Worm (Caenorhabditis elegans): ENCODE results near the gene nlp-76.
A peak's percentile ranks its signal among the peaks of the same experiment; 100 is the strongest.

nlp-76 gene

DNA sequence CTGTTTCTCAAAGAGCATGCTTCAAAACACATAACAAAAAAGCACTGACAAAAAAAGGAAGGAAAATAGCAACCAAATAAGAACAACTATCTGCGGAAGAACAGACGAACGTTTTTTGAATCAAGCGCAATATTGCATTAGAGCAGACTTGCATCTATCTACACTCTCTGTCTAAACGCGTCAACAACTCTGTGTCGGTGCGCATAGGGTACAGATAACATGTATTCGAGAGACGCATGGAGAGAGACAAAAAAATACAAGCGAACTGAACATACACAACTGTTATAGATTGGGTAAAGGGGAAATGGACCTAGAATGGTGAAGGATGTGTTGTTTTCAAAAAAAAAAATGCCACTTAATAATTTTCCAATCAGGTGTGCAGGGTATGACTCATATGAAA is 28.7 kb downstream of the nlp-76 start (continued):
- TF ChIP-seq nhr-237 (tag; optimal IDR thresholded peaks at IDR 0.05) (no peak), pqm-1 (tag; optimal IDR thresholded peaks at IDR 0.05) (peak; percentile 78), ZK546.5 (tag; optimal IDR thresholded peaks at IDR 0.05) (no peak), ama-1 (optimal IDR thresholded peaks at IDR 0.05) (no peak), nhr-67 (tag; optimal IDR thresholded peaks at IDR 0.05) (no peak), fkh-2 (tag; optimal IDR thresholded peaks at IDR 0.05) (no peak), elt-2 (tag; optimal IDR thresholded peaks at IDR 0.05) (peak; percentile 74), ceh-28 (tag; optimal IDR thresholded peaks at IDR 0.05) (no peak), skn-1 (tag; optimal IDR thresholded peaks at IDR 0.05) (no peak), pha-4 (tag; optimal IDR thresholded peaks at IDR 0.05) (peak; percentile 97), nhr-77 (tag; optimal IDR thresholded peaks at IDR 0.05) (no peak), mdl-1 (tag; optimal IDR thresholded peaks at IDR 0.05) (no peak), mml-1 (tag; optimal IDR thresholded peaks at IDR 0.05) (no peak), lin-15B (tag; optimal IDR thresholded peaks at IDR 0.05) (peak; percentile 50), nhr-76 (tag; optimal IDR thresholded peaks at IDR 0.05) (no peak), tbx-2 (tag; optimal IDR thresholded peaks at IDR 0.05) (no peak), elt-1 (tag; optimal IDR thresholded peaks at IDR 0.05) (no peak)

DNA sequence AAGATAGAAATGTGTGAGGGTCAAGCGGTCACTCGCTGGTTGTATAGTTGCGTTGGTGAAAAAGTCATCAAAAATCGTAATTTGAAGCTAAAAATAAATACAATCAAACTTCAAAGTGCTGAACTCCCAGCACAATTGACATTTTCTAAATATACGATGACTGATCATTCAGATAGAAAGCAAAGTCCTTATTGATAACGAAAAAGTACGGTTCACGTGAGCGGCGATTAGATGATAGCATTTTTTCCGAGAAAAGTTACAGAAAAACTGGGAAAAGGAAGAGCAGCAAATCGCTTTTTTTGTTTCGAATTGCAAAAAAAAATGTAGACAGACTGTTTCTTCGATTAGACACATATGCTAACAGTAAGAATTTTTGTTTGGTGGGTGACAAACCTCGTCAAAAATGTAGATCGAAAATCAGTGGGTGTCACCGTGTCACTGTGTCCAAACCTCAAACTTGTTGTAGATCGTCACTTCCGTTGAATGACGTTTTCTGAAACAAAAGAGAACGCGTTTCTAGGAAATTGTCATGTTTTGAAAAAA is 29.8 kb downstream of the nlp-76 start, which contains the start of gene ivns-1:
TSS of gene ivns-1 (minus strand) at position 493 of the 543 bp plus-strand sequence.
- TF ChIP-seq egl-27 (tag; optimal IDR thresholded peaks at IDR 0.05) (no peak), elt-2 (tag; optimal IDR thresholded peaks at IDR 0.05) (peak; percentile 77), pqm-1 (tag; optimal IDR thresholded peaks at IDR 0.05) (peak; percentile 68), pha-4 (tag; optimal IDR thresholded peaks at IDR 0.05) (peak; percentile 11)

DNA sequence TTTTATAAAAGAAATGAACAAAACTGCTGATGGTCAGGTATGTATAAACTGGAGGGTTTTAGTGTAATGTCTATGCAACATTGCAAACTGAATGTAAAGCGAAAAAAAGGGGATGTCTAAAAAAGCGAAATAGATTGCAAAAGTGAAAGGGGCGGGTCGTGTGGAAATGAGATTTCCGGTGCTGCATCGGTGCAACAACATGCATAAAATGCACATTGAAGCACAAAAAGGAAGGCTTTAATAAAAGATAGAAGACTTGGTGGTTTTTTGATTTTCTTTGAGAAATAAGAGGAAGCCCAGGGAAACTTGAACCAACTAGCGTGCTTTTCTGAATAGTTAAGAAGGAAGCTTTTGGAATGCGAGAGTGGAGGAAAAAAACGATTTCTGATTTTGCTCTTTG is 31.0 kb downstream of the nlp-76 start:
- no peak for TF ChIP-seq eor-1 (tag; optimal IDR thresholded peaks at IDR 0.05)
- TF ChIP-seq fkh-10 (GFP tag; optimal IDR thresholded peaks at IDR 0.05): peak; percentile 49

DNA sequence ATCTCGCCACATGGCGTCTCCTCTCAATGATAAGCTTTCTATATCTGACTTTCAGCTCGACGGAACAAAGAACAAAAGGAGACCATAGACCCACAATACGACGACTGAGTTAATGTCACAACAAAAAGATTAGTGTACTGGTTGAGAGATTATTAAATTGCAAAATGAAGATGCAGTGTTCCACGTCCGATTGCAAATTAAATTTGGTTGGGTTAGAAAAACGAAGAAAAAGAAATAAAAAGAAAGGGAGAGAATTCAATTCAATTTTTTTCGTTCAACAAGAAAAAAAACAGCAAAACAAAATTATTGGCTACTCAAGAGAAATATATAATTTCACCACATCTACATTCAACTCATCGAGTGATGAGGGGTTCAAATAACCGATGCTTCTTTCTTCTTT is 32.3 kb downstream of the nlp-76 start:
- TF ChIP-seq nhr-11 (tag; optimal IDR thresholded peaks at IDR 0.05) (no peak), fkh-10 (GFP tag; optimal IDR thresholded peaks at IDR 0.05) (peak; percentile 65)

DNA sequence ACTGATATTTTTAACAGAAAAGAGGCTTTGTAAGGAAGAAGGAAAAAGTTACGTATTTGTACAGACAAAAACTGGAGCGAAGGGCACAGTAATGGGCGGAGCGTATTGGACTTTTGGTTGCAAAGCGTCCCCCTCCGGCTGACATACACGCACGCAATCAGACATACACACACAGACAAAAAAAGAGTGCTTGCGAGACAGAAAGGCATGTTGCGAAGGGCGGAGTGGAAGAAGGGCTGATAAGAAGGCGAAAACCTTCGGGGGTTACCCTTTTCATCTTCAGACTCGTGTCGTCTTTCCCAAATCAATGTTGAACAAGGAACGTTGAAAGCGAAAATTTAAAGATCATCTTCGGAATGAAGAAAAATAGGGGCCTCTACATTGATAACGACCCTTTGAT is 33.1 kb downstream of the nlp-76 start:
- peak; percentile 54 for TF ChIP-seq nhr-43 (tag; optimal IDR thresholded peaks at IDR 0.05; ENCODE audit: poor library complexity, severe bottlenecking)
- TF ChIP-seq egl-5 (tag; optimal IDR thresholded peaks at IDR 0.05): no peak
- no peak for TF ChIP-seq snpc-4 (tag; optimal IDR thresholded peaks at IDR 0.05)
- peak; percentile 92 for TF ChIP-seq elt-2 (tag; optimal IDR thresholded peaks at IDR 0.05)
- peak; percentile 83 for TF ChIP-seq pqm-1 (tag; optimal IDR thresholded peaks at IDR 0.05)
- peak; percentile 64 for TF ChIP-seq lsy-12 (tag; optimal IDR thresholded peaks at IDR 0.05)
- peak; percentile 62 for TF ChIP-seq nhr-25 (tag; optimal IDR thresholded peaks at IDR 0.05)
- TF ChIP-seq elt-3 (tag; optimal IDR thresholded peaks at IDR 0.05): peak; percentile 34 to 49 (median 36)
- TF ChIP-seq lin-39 (tag; optimal IDR thresholded peaks at IDR 0.05): peak; percentile 17
- TF ChIP-seq ama-1 (optimal IDR thresholded peaks at IDR 0.05): no peak
- TF ChIP-seq ceh-9 (tag; optimal IDR thresholded peaks at IDR 0.05): no peak
- TF ChIP-seq ceh-28 (tag; optimal IDR thresholded peaks at IDR 0.05): peak; percentile 49
- peak; percentile 80 for TF ChIP-seq jun-1 (tag; optimal IDR thresholded peaks at IDR 0.05)
- no peak for TF ChIP-seq fos-1 (tag; optimal IDR thresholded peaks at IDR 0.05)
- peak; percentile 71 for TF ChIP-seq mdl-1 (tag; optimal IDR thresholded peaks at IDR 0.05)
- TF ChIP-seq pha-4 (tag; optimal IDR thresholded peaks at IDR 0.05): peak; percentile 19
- peak; percentile 74 for TF ChIP-seq nhr-23 (tag; optimal IDR thresholded peaks at IDR 0.05)
- peak; percentile 42 for TF ChIP-seq nfya-1 (tag; optimal IDR thresholded peaks at IDR 0.05; ENCODE audit: insufficient read depth)
- no peak for TF ChIP-seq unc-39 (tag; optimal IDR thresholded peaks at IDR 0.05)

Data from whole organism, L3 larva.